Worm (Caenorhabditis elegans) whole organism, L2 larva: ENCODE measurements around the gene W08E12.2.
"Not testable (repeated sequence)": the region's sequence is repeated elsewhere in the genome, so short reads cannot be mapped to it uniquely, and the experiment has no call there.

ENCODE experiments used
- C34F6.9 ChIP-seq: fragments of 150-350 bp; optimal IDR thresholded peaks from 2 replicates; lab custom pipeline; 2014; ENCODE audit warnings: missing biosample characterization, missing genetic modification characterization
- F13H6.1 ChIP-seq: sonication (generic microtip); optimal IDR thresholded peaks from 2 replicates; lab custom pipeline; 2016; ENCODE audit warnings: missing genetic modification characterization, missing compliant biosample characterization
- R02D3.7 ChIP-seq: fragments of 150-350 bp; optimal IDR thresholded peaks from 2 replicates; lab custom pipeline; 2014; ENCODE audit warnings: missing biosample characterization, missing genetic modification characterization
- Y55F3AM.14 ChIP-seq: fragments of 200-800 bp; sonication (Bioruptor generic); optimal IDR thresholded peaks from 2 replicates; lab custom pipeline; 2018; ENCODE audit warnings: mild to moderate bottlenecking, missing genetic modification characterization, missing compliant biosample characterization
- ZK546.5 ChIP-seq: sonication (generic microtip); optimal IDR thresholded peaks from 2 replicates; lab custom pipeline; 2017; ENCODE audit warnings: missing biosample characterization, missing genetic modification characterization
- aly-2 ChIP-seq: fragments of 150-350 bp; optimal IDR thresholded peaks from 2 replicates; lab custom pipeline; 2014; ENCODE audit warnings: missing biosample characterization, missing genetic modification characterization
- ama-1 ChIP-seq: fragments of 150-350 bp; optimal IDR thresholded peaks from 2 replicates; lab custom pipeline; 2018; ENCODE audit warnings: inconsistent platforms
- blmp-1 ChIP-seq: sonication (generic microtip); optimal IDR thresholded peaks from 2 replicates; lab custom pipeline; 2017; ENCODE audit warnings: missing genetic modification characterization, mild to moderate bottlenecking, missing compliant biosample characterization, antibody characterized with exemption, moderate library complexity; ENCODE audit not compliant: insufficient read depth
- dmd-4 ChIP-seq: sonication (generic microtip); optimal IDR thresholded peaks from 2 replicates; lab custom pipeline; 2017; ENCODE audit warnings: missing biosample characterization, missing genetic modification characterization
- elt-3 ChIP-seq: sonication (generic microtip); optimal IDR thresholded peaks from 2 replicates; lab custom pipeline; 2017; ENCODE audit warnings: missing biosample characterization, missing genetic modification characterization
- fos-1 ChIP-seq: fragments of 150-350 bp; optimal IDR thresholded peaks from 2 replicates; lab custom pipeline; 2014; ENCODE audit warnings: missing biosample characterization, missing genetic modification characterization
- lin-11 ChIP-seq: fragments of 150-350 bp; sonication (generic microtip); optimal IDR thresholded peaks from 2 replicates; lab custom pipeline; 2014; ENCODE audit warnings: missing biosample characterization, missing genetic modification characterization, inconsistent platforms, mixed read lengths
- lin-13 ChIP-seq: fragments of 150-350 bp; optimal IDR thresholded peaks from 2 replicates; lab custom pipeline; 2014; ENCODE audit warnings: missing biosample characterization, missing genetic modification reagents, missing genetic modification characterization
- lin-39 ChIP-seq: fragments of 150-350 bp; optimal IDR thresholded peaks from 2 replicates; lab custom pipeline; 2014; ENCODE audit warnings: missing biosample characterization, missing genetic modification reagents, missing genetic modification characterization
- mab-5 ChIP-seq: fragments of 150-350 bp; optimal IDR thresholded peaks from 2 replicates; lab custom pipeline; 2014; ENCODE audit warnings: missing biosample characterization, missing genetic modification characterization
- mbf-1 ChIP-seq: sonication (generic microtip); optimal IDR thresholded peaks from 2 replicates; lab custom pipeline; 2017; ENCODE audit warnings: missing biosample characterization, missing genetic modification characterization
- mdl-1 ChIP-seq, 2 experiments: fragments of 150-350 bp in 1 of 2; sonication (generic microtip) in 1 of 2; optimal IDR thresholded peaks; 2 replicates each; lab custom pipeline; 2017; ENCODE audit warnings: missing biosample characterization in 2 of 2, missing genetic modification characterization in 2 of 2
- nhr-10 ChIP-seq: sonication (generic microtip); optimal IDR thresholded peaks from 2 replicates; lab custom pipeline; 2017; ENCODE audit warnings: missing biosample characterization, missing genetic modification characterization
- nhr-11 ChIP-seq: fragments of 150-350 bp; optimal IDR thresholded peaks from 2 replicates; lab custom pipeline; 2014; ENCODE audit warnings: missing biosample characterization, missing genetic modification characterization
- nhr-12 ChIP-seq: fragments of 150-350 bp; optimal IDR thresholded peaks from 2 replicates; lab custom pipeline; 2014; ENCODE audit warnings: missing biosample characterization, missing genetic modification characterization
- nhr-129 ChIP-seq: fragments of 150-350 bp; optimal IDR thresholded peaks from 2 replicates; lab custom pipeline; 2014; ENCODE audit warnings: missing biosample characterization, missing genetic modification characterization
- nhr-21 ChIP-seq: fragments of 150-350 bp; optimal IDR thresholded peaks from 2 replicates; lab custom pipeline; 2014; ENCODE audit warnings: missing biosample characterization, missing genetic modification characterization
- nhr-23 ChIP-seq: fragments of 150-350 bp; optimal IDR thresholded peaks from 2 replicates; lab custom pipeline; 2014; ENCODE audit warnings: missing biosample characterization, missing genetic modification reagents, missing genetic modification characterization
- nhr-25 ChIP-seq: fragments of 150-350 bp; sonication (generic microtip); optimal IDR thresholded peaks from 3 replicates; lab custom pipeline; 2014; ENCODE audit warnings: missing biosample characterization, missing genetic modification characterization
- nhr-6 ChIP-seq: fragments of 150-350 bp; optimal IDR thresholded peaks from 2 replicates; lab custom pipeline; 2014; ENCODE audit warnings: missing biosample characterization, missing genetic modification characterization
- nhr-77 ChIP-seq: fragments of 150-350 bp; optimal IDR thresholded peaks from 2 replicates; lab custom pipeline; 2014; ENCODE audit warnings: missing biosample characterization, missing genetic modification characterization
- peb-1 ChIP-seq: fragments of 150-350 bp; optimal IDR thresholded peaks from 2 replicates; lab custom pipeline; 2014; ENCODE audit warnings: missing biosample characterization, missing genetic modification characterization
- sem-4 ChIP-seq: fragments of 150-350 bp; optimal IDR thresholded peaks from 2 replicates; lab custom pipeline; 2014; ENCODE audit warnings: missing biosample characterization, missing genetic modification reagents, missing genetic modification characterization
- skn-1 ChIP-seq: sonication (generic microtip); optimal IDR thresholded peaks from 2 replicates; lab custom pipeline; 2017; ENCODE audit warnings: missing biosample characterization, missing genetic modification characterization
- sma-9 ChIP-seq, 2 experiments: fragments of 150-350 bp in 1 of 2; sonication (generic microtip) in 1 of 2; optimal IDR thresholded peaks; 2 replicates each; lab custom pipeline; 2014 to 2016; ENCODE audit warnings: missing genetic modification characterization in 2 of 2, mild to moderate bottlenecking in 1 of 2, missing biosample characterization in 1 of 2, missing compliant biosample characterization in 1 of 2, missing genetic modification reagents in 1 of 2, moderate library complexity in 1 of 2
- snpc-4 ChIP-seq: fragments of 150-350 bp; optimal IDR thresholded peaks from 2 replicates; lab custom pipeline; 2014; ENCODE audit warnings: missing biosample characterization, missing genetic modification characterization
- unc-39 ChIP-seq: fragments of 150-350 bp; optimal IDR thresholded peaks from 2 replicates; lab custom pipeline; 2014; ENCODE audit warnings: missing biosample characterization, missing genetic modification characterization
- unc-62 ChIP-seq: fragments of 150-350 bp; optimal IDR thresholded peaks from 2 replicates; lab custom pipeline; 2014; ENCODE audit warnings: missing biosample characterization, missing genetic modification reagents, missing genetic modification characterization
- zag-1 ChIP-seq: fragments of 150-350 bp; optimal IDR thresholded peaks from 2 replicates; lab custom pipeline; 2014; ENCODE audit warnings: missing biosample characterization, missing genetic modification characterization
- ztf-1 ChIP-seq: fragments of 200-800 bp; sonication (Bioruptor generic); conservative IDR thresholded peaks from 2 replicates; pipeline ENCODE4 v1.3.6; 2022; ENCODE audit warnings: missing genetic modification characterization, missing compliant biosample characterization

The W08E12.2 gene

DNA sequence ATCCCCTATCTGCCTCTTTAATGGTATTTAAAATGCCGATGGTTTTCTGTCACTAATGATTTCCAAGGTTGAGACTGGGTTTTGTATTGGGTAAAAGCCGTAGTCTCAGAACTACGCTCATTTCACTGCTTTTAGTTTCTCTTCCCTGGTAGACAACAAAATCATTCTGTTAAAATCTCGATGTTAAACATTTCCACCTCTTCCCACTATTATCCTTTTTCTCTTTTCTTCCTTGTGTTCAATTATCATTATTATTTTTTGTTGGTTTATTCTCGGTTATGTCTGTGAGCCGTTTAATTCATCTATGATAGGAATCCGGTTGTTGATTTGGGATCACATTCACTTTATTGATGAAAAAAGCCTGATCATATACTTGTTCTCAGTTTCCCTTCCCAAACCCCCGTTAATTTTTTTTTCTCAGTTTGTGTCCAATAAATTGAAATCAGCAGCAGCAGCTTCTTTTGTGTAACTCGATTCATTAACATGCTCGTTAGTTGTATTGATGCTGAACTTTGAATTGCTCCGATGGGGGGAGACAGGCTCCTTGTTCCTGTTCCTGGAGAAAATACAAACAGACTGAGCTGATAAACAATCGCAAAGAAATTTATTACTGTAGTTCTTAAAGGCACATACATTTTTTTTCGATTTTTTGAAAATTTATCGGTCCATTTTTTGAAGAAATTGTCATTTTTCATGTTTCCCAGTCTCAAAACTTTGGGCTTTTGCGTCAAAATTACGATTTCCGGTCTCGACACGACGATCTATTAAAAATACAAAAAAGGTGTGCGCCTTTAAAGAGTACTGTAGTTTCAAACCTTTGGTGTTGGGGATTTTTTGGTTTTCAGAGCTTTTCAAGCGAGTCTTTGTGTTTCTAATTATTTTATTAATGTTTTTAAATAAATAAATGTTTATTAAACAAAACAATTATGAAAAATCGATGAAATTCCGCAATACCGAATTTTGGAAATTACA is 8.8 kb upstream of the W08E12.2 start:
- no peak for TF ChIP-seq sem-4
- TF ChIP-seq nhr-12: no peak
- no peak for TF ChIP-seq nhr-23 (tag; lab: Kevin White, UChicago)
- TF ChIP-seq Y55F3AM.14: no peak
- no peak for TF ChIP-seq ZK546.5 (tag; lab: Kevin White, UChicago)
- TF ChIP-seq blmp-1 (tag; lab: Kevin White, UChicago): no peak
- no peak for TF ChIP-seq ama-1 (lab: Kevin White, UChicago)
- TF ChIP-seq unc-62: no peak
- no peak for TF ChIP-seq mdl-1 (tag; optimal IDR thresholded peaks at IDR 0.05; lab: Kevin White, UChicago)
- TF ChIP-seq F13H6.1: no peak
- TF ChIP-seq nhr-6 (tag; lab: Kevin White, UChicago): no peak

DNA sequence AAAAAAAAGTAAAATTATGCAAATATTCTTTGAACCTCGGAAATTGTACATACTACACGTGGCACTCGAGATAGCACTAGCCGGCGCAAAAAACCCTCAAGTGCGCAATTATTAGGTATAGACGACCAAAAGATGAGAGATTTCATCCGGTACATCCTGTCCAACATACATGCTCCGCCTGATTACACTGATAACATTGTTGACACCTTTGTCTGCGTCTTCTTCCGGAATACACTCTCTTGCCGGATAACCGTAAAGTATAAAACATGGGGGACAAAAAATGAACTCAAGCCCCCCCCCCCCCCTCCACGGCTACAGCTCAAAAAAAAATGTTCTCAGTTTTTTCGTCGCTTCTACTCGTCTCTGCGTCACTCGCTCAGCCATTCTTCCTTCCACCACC is 7.4 kb upstream of the W08E12.2 start, which contains the start of gene W08E12.6:
TSS of gene W08E12.6 (plus strand) at position 301 of the 400 bp plus-strand sequence.
- TF ChIP-seq ZK546.5 (tag; lab: Kevin White, UChicago) (no peak), ztf-1 (GFP tag; lab: Robert Waterston, UW) (no peak)

DNA sequence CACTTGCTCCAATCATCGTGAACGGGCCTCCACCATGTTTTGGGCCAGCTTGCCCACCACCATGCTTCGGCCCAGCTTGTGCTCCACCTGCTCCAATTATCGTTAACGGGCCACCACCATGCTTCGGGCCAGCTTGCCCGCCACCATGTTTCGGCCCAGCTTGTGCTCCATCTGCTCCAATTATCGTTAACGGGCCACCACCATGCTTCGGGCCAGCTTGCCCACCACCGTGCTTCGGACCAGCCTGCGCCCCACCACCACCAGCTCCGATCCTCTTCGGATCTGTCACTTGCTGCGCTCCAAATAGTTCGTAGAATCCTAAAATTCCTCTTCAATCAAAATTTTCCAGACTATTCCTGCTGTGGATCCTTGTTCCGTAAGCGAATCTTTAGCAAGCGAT is 6.4 kb upstream of the W08E12.2 start:
- TF ChIP-seq nhr-25 (tag; lab: Kevin White, UChicago) (no peak), snpc-4 (tag; lab: Kevin White, UChicago) (no peak), unc-39 (tag; lab: Kevin White, UChicago) (no peak), skn-1 (tag; lab: Kevin White, UChicago) (no peak), mbf-1 (tag; lab: Kevin White, UChicago) (no peak), Y55F3AM.14 (no peak), R02D3.7 (no peak), nhr-11 (no peak), mab-5 (tag; lab: Kevin White, UChicago) (no peak), peb-1 (no peak), blmp-1 (tag; lab: Kevin White, UChicago) (no peak), C34F6.9 (tag; lab: Kevin White, UChicago) (no peak), zag-1 (tag; lab: Kevin White, UChicago) (no peak), lin-39 (no peak), fos-1 (no peak), lin-11 (no peak), nhr-21 (no peak), nhr-129 (tag; lab: Kevin White, UChicago) (no peak), aly-2 (tag; lab: Kevin White, UChicago) (no peak)

DNA sequence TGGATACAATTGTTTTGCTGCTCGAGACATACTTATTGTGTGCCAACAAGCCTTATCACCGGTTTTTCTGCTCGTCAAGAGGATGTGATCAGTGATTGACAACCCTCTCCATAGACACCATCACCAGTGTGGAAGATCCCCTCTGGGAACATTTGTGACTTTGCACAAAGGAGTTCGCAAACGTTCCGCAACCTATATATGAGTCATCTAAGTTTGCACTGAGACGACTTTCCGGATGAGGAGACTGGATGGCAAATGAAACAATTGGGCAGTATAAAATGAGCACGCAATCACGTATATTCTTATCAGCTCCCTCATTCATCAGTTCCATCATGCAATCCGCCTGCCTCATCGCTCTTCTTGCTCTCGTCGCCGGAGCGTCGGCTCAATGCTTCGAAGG is 5.2 kb upstream of the W08E12.2 start, which contains the start of gene W08E12.5:
TSS of gene W08E12.5 (plus strand) at position 301 of the 400 bp plus-strand sequence.
- TF ChIP-seq ZK546.5 (tag; lab: Kevin White, UChicago) (no peak), skn-1 (tag; lab: Kevin White, UChicago) (no peak), nhr-10 (tag; lab: Kevin White, UChicago) (no peak), peb-1 (no peak), ztf-1 (GFP tag; lab: Robert Waterston, UW) (no peak), sma-9 (GFP tag; optimal IDR thresholded peaks at IDR 0.05; lab: Kevin White, UChicago) (no peak), sma-9 (tag; optimal IDR thresholded peaks at IDR 0.05; lab: Kevin White, UChicago) (no peak), elt-3 (no peak), fos-1 (no peak), dmd-4 (tag; lab: Kevin White, UChicago) (no peak), nhr-12 (no peak), lin-13 (GFP tag; lab: Kevin White, UChicago) (no peak)

DNA sequence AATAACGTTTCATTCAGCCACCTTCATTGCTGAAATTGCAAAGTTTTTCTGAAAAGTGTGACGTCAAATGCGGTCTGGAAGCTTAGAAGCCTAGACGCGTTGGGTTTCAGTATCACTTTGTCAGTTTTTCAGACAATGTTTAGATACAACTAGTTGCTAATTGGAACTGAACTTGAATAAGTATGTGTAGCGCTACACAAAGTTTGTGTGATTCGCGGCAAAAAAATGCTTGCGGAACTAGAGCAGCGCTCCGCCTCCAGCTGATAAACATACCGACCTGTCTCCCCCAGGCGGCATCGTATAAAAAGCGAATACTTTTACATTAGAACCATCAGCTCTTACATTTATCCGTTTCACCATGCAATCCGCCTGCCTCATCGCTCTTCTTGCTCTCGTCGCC is 3.6 kb upstream of the W08E12.2 start, which contains the start of gene W08E12.4:
TSS of gene W08E12.4 (plus strand) at position 301 of the 400 bp plus-strand sequence.
- not testable (repeated sequence) for TF ChIP-seq unc-62; nhr-129 (tag; lab: Kevin White, UChicago); nhr-77 (tag; lab: Kevin White, UChicago)
